Fruit fly (Drosophila melanogaster) whole organism, embryonic: ENCODE data around the gene RhoGDI.
A peak's percentile ranks its signal among the peaks of the same experiment; 100 is the strongest.

ENCODE experiments used
- Antp ChIP-seq: fragments of 200-800 bp; sonication (Bioruptor generic); optimal IDR thresholded peaks from 3 replicates; lab custom pipeline; 2016; ENCODE audit warnings: missing biosample characterization, missing genetic modification characterization
- Asciz ChIP-seq: fragments of 200-800 bp; sonication (Bioruptor generic); optimal IDR thresholded peaks from 2 replicates; lab custom pipeline; 2017; ENCODE audit warnings: missing biosample characterization, mild to moderate bottlenecking, missing genetic modification characterization, missing genetic modification reagents
- CG11093 ChIP-seq: fragments of 200-800 bp; sonication (Bioruptor generic); IDR thresholded peaks from 3 replicates; pipeline ENCODE4 v1.3.6; 2022; ENCODE audit warnings: missing biosample characterization, missing genetic modification characterization
- CG11560 ChIP-seq: fragments of 200-800 bp; sonication (Bioruptor generic); IDR thresholded peaks from 3 replicates; pipeline ENCODE4 v1.3.6; 2022; ENCODE audit warnings: missing biosample characterization, missing genetic modification characterization
- CG12071 ChIP-seq: fragments of 200-800 bp; sonication (Bioruptor generic); optimal IDR thresholded peaks from 3 replicates; lab custom pipeline; 2018; ENCODE audit warnings: missing biosample characterization, mild to moderate bottlenecking, missing genetic modification characterization
- CG13123 ChIP-seq: fragments of 200-800 bp; sonication (Bioruptor generic); optimal IDR thresholded peaks from 2 replicates; lab custom pipeline; 2016; ENCODE audit warnings: missing biosample characterization, missing genetic modification characterization
- CG13296 ChIP-seq: fragments of 200-800 bp; sonication (Bioruptor generic); optimal IDR thresholded peaks from 3 replicates; lab custom pipeline; 2018; ENCODE audit warnings: missing biosample characterization, mild to moderate bottlenecking, missing genetic modification characterization
- CG15011 ChIP-seq: fragments of 200-800 bp; sonication (Bioruptor generic); optimal IDR thresholded peaks from 3 replicates; lab custom pipeline; 2018; ENCODE audit warnings: missing biosample characterization, mild to moderate bottlenecking, missing genetic modification characterization
- CG15514 ChIP-seq: fragments of 200-800 bp; sonication (Bioruptor generic); optimal IDR thresholded peaks from 3 replicates; lab custom pipeline; 2017; ENCODE audit warnings: missing biosample characterization, missing genetic modification characterization, mild to moderate bottlenecking, moderate library complexity, missing genetic modification reagents
- CG17186 ChIP-seq: fragments of 200-800 bp; sonication (Bioruptor generic); optimal IDR thresholded peaks from 3 replicates; lab custom pipeline; 2017; ENCODE audit warnings: missing biosample characterization, missing genetic modification reagents, missing genetic modification characterization
- CG17612 ChIP-seq: fragments of 200-800 bp; sonication (Bioruptor generic); IDR thresholded peaks from 2 replicates; pipeline ENCODE4 v1.3.6; 2022; ENCODE audit warnings: missing biosample characterization, missing genetic modification characterization
- CG18262 ChIP-seq: fragments of 200-800 bp; optimal IDR thresholded peaks from 3 replicates; lab custom pipeline; 2019; ENCODE audit warnings: missing biosample characterization, mild to moderate bottlenecking, missing genetic modification characterization, moderate library complexity
- CG2889 ChIP-seq: fragments of 200-800 bp; sonication (Bioruptor generic); IDR thresholded peaks from 3 replicates; pipeline ENCODE4 v1.3.6; 2022; ENCODE audit warnings: missing biosample characterization, missing genetic modification characterization
- CG3065 ChIP-seq: fragments of 200-800 bp; sonication (Bioruptor generic); optimal IDR thresholded peaks from 2 replicates; lab custom pipeline; 2016; ENCODE audit warnings: missing biosample characterization, missing genetic modification characterization
- CG3847 ChIP-seq: fragments of 200-800 bp; sonication (Bioruptor generic); IDR thresholded peaks from 2 replicates; pipeline ENCODE4 v1.3.6; 2022; ENCODE audit warnings: missing biosample characterization, missing genetic modification characterization
- CG6254 ChIP-seq: fragments of 200-800 bp; sonication (Bioruptor generic); optimal IDR thresholded peaks from 3 replicates; lab custom pipeline; 2017; ENCODE audit warnings: mild to moderate bottlenecking, missing biosample characterization, missing genetic modification reagents, missing genetic modification characterization
- CG7271 ChIP-seq: fragments of 200-800 bp; sonication (Bioruptor generic); optimal IDR thresholded peaks from 2 replicates; lab custom pipeline; 2018; ENCODE audit warnings: missing biosample characterization, mild to moderate bottlenecking, missing genetic modification characterization, moderate library complexity
- CG7357 ChIP-seq: fragments of 200-800 bp; sonication (Bioruptor generic); IDR thresholded peaks from 3 replicates; pipeline ENCODE4 v1.3.6; 2022; ENCODE audit warnings: missing biosample characterization, missing genetic modification characterization
- CG7372 ChIP-seq: fragments of 200-800 bp; sonication (Bioruptor generic); IDR thresholded peaks from 2 replicates; pipeline ENCODE4 v1.3.6; 2022; ENCODE audit warnings: missing biosample characterization, missing genetic modification characterization
- CG7987 ChIP-seq: fragments of 200-800 bp; sonication (Bioruptor generic); optimal IDR thresholded peaks from 2 replicates; lab custom pipeline; 2018; ENCODE audit warnings: missing biosample characterization, mild to moderate bottlenecking, missing genetic modification characterization, moderate library complexity
- CG8944 ChIP-seq: fragments of 200-800 bp; sonication (Bioruptor generic); optimal IDR thresholded peaks from 3 replicates; lab custom pipeline; 2016; ENCODE audit warnings: missing biosample characterization, missing genetic modification characterization
- Dll ChIP-seq: fragments of 200-800 bp; sonication (Bioruptor generic); IDR thresholded peaks from 4 replicates; pipeline ENCODE4 v1.3.6; 2022; ENCODE audit warnings: missing biosample characterization, missing genetic modification characterization; ENCODE audit not compliant: partially characterized antibody
- GATAe ChIP-seq: fragments of 200-800 bp; sonication (Bioruptor generic); conservative IDR thresholded peaks from 2 replicates; pipeline ENCODE4 v1.3.6; 2022; ENCODE audit warnings: missing biosample characterization, missing genetic modification characterization
- H15 ChIP-seq: fragments of 200-800 bp; sonication (Bioruptor generic); IDR thresholded peaks from 3 replicates; pipeline ENCODE4 v1.3.6; 2022; ENCODE audit warnings: missing biosample characterization, missing genetic modification characterization
- Hey ChIP-seq: fragments of 200-800 bp; sonication (Bioruptor generic); optimal IDR thresholded peaks from 3 replicates; lab custom pipeline; 2018; ENCODE audit warnings: missing biosample characterization, mild to moderate bottlenecking, missing genetic modification characterization
- Hr3 ChIP-seq: fragments of 200-800 bp; sonication (Bioruptor generic); optimal IDR thresholded peaks from 3 replicates; lab custom pipeline; 2016; ENCODE audit warnings: missing biosample characterization, missing genetic modification characterization
- Lhr ChIP-seq: fragments of 200-800 bp; sonication (Bioruptor generic); optimal IDR thresholded peaks from 3 replicates; lab custom pipeline; 2017; ENCODE audit warnings: mild to moderate bottlenecking, missing biosample characterization, missing genetic modification reagents, missing genetic modification characterization
- MBD-R2 ChIP-seq: fragments of 200-800 bp; sonication (Bioruptor generic); IDR thresholded peaks from 2 replicates; pipeline ENCODE4 v1.3.6; 2022; ENCODE audit warnings: missing biosample characterization, missing genetic modification characterization
- Nf-YB ChIP-seq: fragments of 200-800 bp; sonication (Bioruptor generic); optimal IDR thresholded peaks from 3 replicates; lab custom pipeline; 2019; ENCODE audit warnings: missing biosample characterization, mild to moderate bottlenecking, missing genetic modification characterization, moderate library complexity
- Tbp ChIP-seq: fragments of >200 bp; optimal IDR thresholded peaks from 2 replicates; lab custom pipeline; 2018; ENCODE audit warnings: missing biosample characterization, missing genetic modification characterization
- caup ChIP-seq: fragments of 200-800 bp; sonication (Bioruptor generic); optimal IDR thresholded peaks from 3 replicates; lab custom pipeline; 2017; ENCODE audit warnings: missing biosample characterization, mild to moderate bottlenecking, missing genetic modification characterization, moderate library complexity; ENCODE audit not compliant: severe bottlenecking
- chinmo ChIP-seq: fragments of 200-800 bp; sonication (Bioruptor generic); IDR thresholded peaks from 4 replicates; pipeline ENCODE4 v1.3.6; 2022; ENCODE audit warnings: missing biosample characterization, missing genetic modification characterization; ENCODE audit not compliant: partially characterized antibody
- da ChIP-seq: fragments of 200-800 bp; sonication (Bioruptor generic); optimal IDR thresholded peaks from 2 replicates; lab custom pipeline; 2016; ENCODE audit warnings: missing biosample characterization, missing genetic modification characterization
- danr ChIP-seq: fragments of 200-800 bp; sonication (Bioruptor generic); IDR thresholded peaks from 2 replicates; pipeline ENCODE4 v1.3.6; 2022; ENCODE audit warnings: missing biosample characterization, missing genetic modification characterization
- fd3F ChIP-seq: fragments of 200-800 bp; sonication (Bioruptor generic); optimal IDR thresholded peaks from 2 replicates; lab custom pipeline; 2018; ENCODE audit warnings: missing biosample characterization, mild to moderate bottlenecking, missing genetic modification characterization, moderate library complexity
- kay ChIP-seq: fragments of 200-800 bp; sonication (Bioruptor generic); optimal IDR thresholded peaks from 2 replicates; lab custom pipeline; 2016; ENCODE audit warnings: missing biosample characterization, missing genetic modification characterization
- lmd ChIP-seq: fragments of 200-800 bp; sonication (Bioruptor generic); IDR thresholded peaks from 2 replicates; pipeline ENCODE4 v1.3.6; 2022; ENCODE audit warnings: missing biosample characterization, missing genetic modification characterization
- maf-S ChIP-seq: fragments of 200-800 bp; sonication (Bioruptor generic); optimal IDR thresholded peaks from 2 replicates; lab custom pipeline; 2016; ENCODE audit warnings: missing biosample characterization, missing genetic modification characterization
- mam ChIP-seq: fragments of 200-800 bp; sonication (Bioruptor generic); optimal IDR thresholded peaks from 3 replicates; lab custom pipeline; 2016; ENCODE audit warnings: missing biosample characterization, missing genetic modification characterization
- nmo ChIP-seq: fragments of 200-800 bp; sonication (Bioruptor generic); optimal IDR thresholded peaks from 2 replicates; lab custom pipeline; 2018; ENCODE audit warnings: missing biosample characterization, mild to moderate bottlenecking, missing genetic modification characterization, moderate library complexity
- oc ChIP-seq: fragments of 200-800 bp; sonication (Bioruptor generic); optimal IDR thresholded peaks from 2 replicates; lab custom pipeline; 2018; ENCODE audit warnings: missing biosample characterization, mild to moderate bottlenecking, missing genetic modification characterization, moderate library complexity
- ranshi ChIP-seq: fragments of 200-800 bp; sonication (Bioruptor generic); IDR thresholded peaks from 2 replicates; pipeline ENCODE4 v1.3.6; 2022; ENCODE audit warnings: missing biosample characterization, missing genetic modification characterization
- rib ChIP-seq: fragments of 200-800 bp; sonication (Bioruptor generic); IDR thresholded peaks from 2 replicates; pipeline ENCODE4 v1.3.6; 2022; ENCODE audit warnings: missing biosample characterization, missing genetic modification characterization
- salm ChIP-seq: fragments of 200-800 bp; sonication (Bioruptor generic); optimal IDR thresholded peaks from 2 replicates; lab custom pipeline; 2018; ENCODE audit warnings: missing biosample characterization, mild to moderate bottlenecking, missing genetic modification characterization
- sqz ChIP-seq: fragments of 200-800 bp; sonication (Bioruptor generic); optimal IDR thresholded peaks from 3 replicates; lab custom pipeline; 2018; ENCODE audit warnings: missing biosample characterization, mild to moderate bottlenecking, missing genetic modification characterization
- ssp ChIP-seq: fragments of 200-800 bp; sonication (Bioruptor generic); IDR thresholded peaks from 2 replicates; pipeline ENCODE4 v1.3.6; 2022; ENCODE audit warnings: missing biosample characterization, missing genetic modification characterization
- tll ChIP-seq, 2 experiments: fragments of 200-800 bp in 1 of 2; fragments of >200 bp in 1 of 2; sonication (Bioruptor generic) in 1 of 2; optimal IDR thresholded peaks; 2 replicates each; lab custom pipeline; 2017 to 2019; ENCODE audit warnings: missing biosample characterization in 2 of 2, missing genetic modification characterization in 2 of 2, mild to moderate bottlenecking in 1 of 2, moderate library complexity in 1 of 2

Gene RhoGDI

dm6 chr3L:19906780-19907705 is 21.5 kb upstream of the RhoGDI start (continued):
- TF ChIP-seq Nf-YB (GFP tag; lab: Kevin White, UChicago), result peak; percentile 31
- TF ChIP-seq CG11560 (tag; lab: Robert Waterston, UW), result no peak
- TF ChIP-seq kay (GFP tag; lab: Kevin White, UChicago), result peak; percentile 70
- TF ChIP-seq CG17612 (GFP tag; lab: Robert Waterston, UW), result no peak; the same call in 1 of the 2 replicates
- TF ChIP-seq fd3F (GFP tag; lab: Kevin White, UChicago), result peak; percentile 64
- peak; percentile 12; the same call in 1 of the 2 replicates for TF ChIP-seq MBD-R2 (GFP tag; lab: Robert Waterston, UW)
- TF ChIP-seq da (GFP tag; lab: Kevin White, UChicago), result peak; percentile 74
- peak; percentile 73 for TF ChIP-seq CG15514 (GFP tag; lab: Kevin White, UChicago)
- peak; percentile 90 for TF ChIP-seq CG12071
- peak; percentile 88 for TF ChIP-seq caup (GFP tag; lab: Kevin White, UChicago)
- peak in 1 of 2 experiments; percentile 61 for TF ChIP-seq tll (GFP tag; optimal IDR thresholded peaks at IDR 0.05; lab: Kevin White, UChicago)
- TF ChIP-seq CG3065 (GFP tag; lab: Kevin White, UChicago), result peak; percentile 31
- TF ChIP-seq Hey (tag; lab: Kevin White, UChicago), result peak; percentile 25
- TF ChIP-seq CG13123 (GFP tag; lab: Kevin White, UChicago), result peak; percentile 76
- 0 out of 2 replicates have a peak, but pooled peaks have one; percentile 8 for TF ChIP-seq GATAe (GFP tag; lab: Robert Waterston, UW)
- no peak for TF ChIP-seq Tbp (GFP tag; lab: Kevin White, UChicago)
- no peak for TF ChIP-seq CG17186
- TF ChIP-seq sqz (GFP tag; lab: Kevin White, UChicago), result peak; percentile 42
- no peak for TF ChIP-seq CG2889
- 0 out of 2 replicates have a peak, but pooled peaks have one; percentile 22 for TF ChIP-seq rib (GFP tag; lab: Robert Waterston, UW)
- 0 out of 2 replicates have a peak, but pooled peaks have one; percentile 15 for TF ChIP-seq CG7372
- TF ChIP-seq danr (GFP tag; lab: Robert Waterston, UW), result peak; percentile 19; the same call in 1 of the 2 replicates
- peak; percentile 62 for TF ChIP-seq Lhr (GFP tag; lab: Kevin White, UChicago)
- TF ChIP-seq H15 (GFP tag; lab: Robert Waterston, UW), result peak; percentile 65; the same call in 2 of the 3 replicates
- TF ChIP-seq nmo (GFP tag; lab: Kevin White, UChicago), result peak; percentile 1
- TF ChIP-seq CG7271 (tag; lab: Kevin White, UChicago), result peak; percentile 4
- peak; percentile 53 for TF ChIP-seq maf-S (GFP tag; lab: Kevin White, UChicago)
- TF ChIP-seq CG7987 (GFP tag; lab: Kevin White, UChicago), result peak; percentile 90
- no peak for TF ChIP-seq Hr3 (GFP tag; lab: Kevin White, UChicago)
- TF ChIP-seq CG8944, result peak; percentile 53
- TF ChIP-seq CG11093 (GFP tag; lab: Robert Waterston, UW), result peak; percentile 48; the same call in 1 of the 3 replicates
- no peak for TF ChIP-seq lmd (GFP tag; lab: Robert Waterston, UW)
- peak; percentile 43 for TF ChIP-seq salm
- peak; percentile 53 for TF ChIP-seq CG6254
- TF ChIP-seq CG15011 (GFP tag; lab: Kevin White, UChicago), result no peak
- peak; percentile 75 for TF ChIP-seq CG13296
- TF ChIP-seq Dll (GFP tag; lab: Robert Waterston, UW), result no peak
- TF ChIP-seq oc (tag; lab: Kevin White, UChicago), result peak; percentile 71
- peak; percentile 43 for TF ChIP-seq CG18262 (tag; lab: Kevin White, UChicago)
- TF ChIP-seq ranshi (GFP tag; lab: Robert Waterston, UW), result peak; percentile 66; the same call in 1 of the 2 replicates
- TF ChIP-seq Asciz, result peak; percentile 52
- peak; percentile 76 for TF ChIP-seq chinmo (GFP tag; lab: Robert Waterston, UW)
- no peak for TF ChIP-seq CG7357 (GFP tag; lab: Robert Waterston, UW)
- no peak for TF ChIP-seq mam
- TF ChIP-seq ssp (GFP tag; lab: Robert Waterston, UW), result no peak
- no peak; the same call in 1 of the 2 replicates for TF ChIP-seq CG3847
- peak; percentile 54 for TF ChIP-seq Antp (GFP tag; lab: Kevin White, UChicago)
